Fruit fly (Drosophila melanogaster) whole organism, pupa: ENCODE measurements around the gene mei-218.
A peak's percentile ranks its signal among the peaks of the same experiment; 100 is the strongest.

Source experiments
- CG10348 ChIP-seq: fragments of 200-800 bp; sonication (Bioruptor generic); IDR thresholded peaks from 2 replicates; pipeline ENCODE4 v1.3.6; 2022; ENCODE audit warnings: missing biosample characterization, missing genetic modification characterization
- CG12605 ChIP-seq: fragments of 200-800 bp; sonication (Bioruptor generic); IDR thresholded peaks from 2 replicates; pipeline ENCODE4 v1.3.6; 2022; ENCODE audit warnings: missing biosample characterization, missing genetic modification characterization
- CG13204 ChIP-seq: fragments of 200-800 bp; sonication (Bioruptor generic); optimal IDR thresholded peaks from 2 replicates; lab custom pipeline; 2018; ENCODE audit warnings: missing biosample characterization, mild to moderate bottlenecking, missing genetic modification characterization, moderate library complexity
- CG14655 ChIP-seq: fragments of 200-800 bp; sonication (Bioruptor generic); optimal IDR thresholded peaks from 3 replicates; lab custom pipeline; 2017; ENCODE audit warnings: mild to moderate bottlenecking, missing biosample characterization, missing genetic modification reagents, missing genetic modification characterization
- CG15710 ChIP-seq: fragments of 200-800 bp; sonication (Bioruptor generic); optimal IDR thresholded peaks from 2 replicates; lab custom pipeline; 2018; ENCODE audit warnings: missing biosample characterization, mild to moderate bottlenecking, missing genetic modification characterization, moderate library complexity
- CG17806 ChIP-seq: fragments of 200-800 bp; sonication (Bioruptor generic); optimal IDR thresholded peaks from 2 replicates; lab custom pipeline; 2018; ENCODE audit warnings: missing biosample characterization, mild to moderate bottlenecking, missing genetic modification characterization, moderate library complexity
- CG32121 ChIP-seq: fragments of 200-800 bp; sonication (Bioruptor generic); IDR thresholded peaks from 2 replicates; pipeline ENCODE4 v1.3.6; 2022; ENCODE audit warnings: missing biosample characterization, missing genetic modification characterization
- CG34367 ChIP-seq: fragments of 200-800 bp; sonication (Bioruptor generic); optimal IDR thresholded peaks from 2 replicates; lab custom pipeline; 2018; ENCODE audit warnings: missing biosample characterization, mild to moderate bottlenecking, missing genetic modification characterization
- CG4496 ChIP-seq: fragments of 200-800 bp; sonication (Bioruptor generic); IDR thresholded peaks from 3 replicates; pipeline ENCODE4 v1.3.6; 2022; ENCODE audit warnings: missing biosample characterization, missing genetic modification characterization
- CG8159 ChIP-seq: fragments of 200-800 bp; sonication (Bioruptor generic); optimal IDR thresholded peaks from 3 replicates; lab custom pipeline; 2018; ENCODE audit warnings: missing biosample characterization, mild to moderate bottlenecking, missing genetic modification characterization, moderate library complexity
- CG8301 ChIP-seq: fragments of 200-800 bp; sonication (Bioruptor generic); optimal IDR thresholded peaks from 2 replicates; lab custom pipeline; 2018; ENCODE audit warnings: missing biosample characterization, mild to moderate bottlenecking, missing genetic modification characterization
- CG9948 ChIP-seq: fragments of 200-800 bp; sonication (Bioruptor generic); optimal IDR thresholded peaks from 2 replicates; lab custom pipeline; 2018; ENCODE audit warnings: missing biosample characterization, mild to moderate bottlenecking, missing genetic modification characterization, moderate library complexity
- D1 ChIP-seq: fragments of 200-800 bp; sonication (Bioruptor generic); optimal IDR thresholded peaks from 2 replicates; lab custom pipeline; 2018; ENCODE audit warnings: missing biosample characterization, mild to moderate bottlenecking, missing genetic modification characterization, moderate library complexity
- EcR ChIP-seq: fragments of 200-800 bp; sonication (Bioruptor generic); optimal IDR thresholded peaks from 3 replicates; lab custom pipeline; 2019; ENCODE audit warnings: missing biosample characterization, missing genetic modification characterization, mild to moderate bottlenecking, moderate library complexity, missing genetic modification reagents
- Ets98B ChIP-seq: fragments of 200-800 bp; sonication (Bioruptor generic); IDR thresholded peaks from 2 replicates; pipeline ENCODE4 v1.3.6; 2022; ENCODE audit warnings: missing biosample characterization, missing genetic modification characterization
- Pif1A ChIP-seq: fragments of 200-800 bp; sonication (Bioruptor generic); optimal IDR thresholded peaks from 3 replicates; lab custom pipeline; 2016; ENCODE audit warnings: missing biosample characterization, missing genetic modification characterization
- Pif1B ChIP-seq: fragments of 200-800 bp; sonication (Bioruptor generic); optimal IDR thresholded peaks from 3 replicates; lab custom pipeline; 2016; ENCODE audit warnings: missing biosample characterization, missing genetic modification characterization
- Snoo ChIP-seq: fragments of 200-800 bp; sonication (Bioruptor generic); optimal IDR thresholded peaks from 3 replicates; lab custom pipeline; 2017; ENCODE audit warnings: missing biosample characterization, mild to moderate bottlenecking, missing genetic modification characterization, inconsistent platforms
- fd96Ca ChIP-seq: fragments of 200-800 bp; sonication (Bioruptor generic); IDR thresholded peaks from 3 replicates; pipeline ENCODE4 v1.3.6; 2022; ENCODE audit warnings: missing biosample characterization, missing genetic modification characterization
- gl ChIP-seq: fragments of 200-800 bp; sonication (Bioruptor generic); optimal IDR thresholded peaks from 2 replicates; lab custom pipeline; 2018; ENCODE audit warnings: missing biosample characterization, mild to moderate bottlenecking, missing genetic modification characterization
- rn ChIP-seq: fragments of 200-800 bp; sonication (Bioruptor generic); IDR thresholded peaks from 2 replicates; pipeline ENCODE4 v1.3.6; 2022; ENCODE audit warnings: missing biosample characterization, missing genetic modification characterization

Gene mei-218

dm6 chrX:17091062-17091904 lies 51.5 kb downstream of the mei-218 start, which contains the start of the genes CG16700 and CG4991:
Gene CG16700, plus strand, starts transcription at chrX:17091854.
Gene CG4991, plus strand, starts transcription at chrX:17091854.
- TF ChIP-seq Pif1A (peak; percentile 9), CG8301 (tag; lab: Kevin White, UChicago) (peak; percentile 66), CG32121 (peak; percentile 53), fd96Ca (peak; percentile 42; the same call in 1 of the 3 replicates), CG14655 (GFP tag; lab: Kevin White, UChicago) (peak; percentile 75), CG8159 (tag; lab: Kevin White, UChicago) (peak; percentile 79), D1 (tag; lab: Kevin White, UChicago) (peak; percentile 49), EcR (no peak), CG17806 (peak; percentile 57), CG4496 (GFP tag; lab: Robert Waterston, UW) (peak; percentile 62; the same call in 2 of the 3 replicates), Ets98B (no peak), Pif1B (GFP tag; lab: Kevin White, UChicago) (peak; percentile 45), CG9948 (tag; lab: Kevin White, UChicago) (peak; percentile 62), gl (tag; lab: Kevin White, UChicago) (no peak), CG12605 (GFP tag; lab: Robert Waterston, UW) (0 out of 2 replicates have a peak, but pooled peaks have one; percentile 21), CG15710 (tag; lab: Kevin White, UChicago) (peak; percentile 72), CG13204 (GFP tag; lab: Kevin White, UChicago) (peak; percentile 12), rn (GFP tag; lab: Robert Waterston, UW) (no peak), Snoo (peak; percentile 75), CG34367 (peak; percentile 43), CG10348 (no peak)

dm6 chrX:17090585-17090984 lies 52.2 kb downstream of the mei-218 start:
- TF ChIP-seq rn (GFP tag; lab: Robert Waterston, UW): no peak
- TF ChIP-seq CG14655 (GFP tag; lab: Kevin White, UChicago): peak; percentile 20
- no peak for TF ChIP-seq CG12605 (GFP tag; lab: Robert Waterston, UW)

- TF ChIP-seq CG8301 (tag; lab: Kevin White, UChicago) (no peak), CG17806 (no peak), CG12605 (GFP tag; lab: Robert Waterston, UW) (no peak), rn (GFP tag; lab: Robert Waterston, UW) (no peak), fd96Ca (no peak)
These were observed 55.2 kb downstream of the mei-218 start, which contains the start of gene CG8945 for dm6 chrX:17087575-17087974. Gene CG8945, minus strand, starts transcription at chrX:17087675.
